Fruit fly (Drosophila melanogaster): ENCODE measurements around the gene ttm3.

dm6 chr2L:22036877-22037276 lies 42.6 kb upstream of the ttm3 start:
- no peak for TF ChIP-seq psq (optimal IDR thresholded peaks at IDR 0.05)
- TF ChIP-seq h (optimal IDR thresholded peaks at IDR 0.05): no peak
- no peak for TF ChIP-seq Sin3A (optimal IDR thresholded peaks at IDR 0.05)
- no peak for TF ChIP-seq insv (optimal IDR thresholded peaks at IDR 0.05)
- no peak for TF ChIP-seq Myc (optimal IDR thresholded peaks at IDR 0.05)

Measured in Kc167 (cell line).